Fruit fly (Drosophila melanogaster) whole organism: ENCODE results near the gene akirin.

Experiments used
- CG8478 ChIP-seq: fragments of >200 bp; optimal IDR thresholded peaks from 2 replicates; lab custom pipeline; 2018; ENCODE audit warnings: inconsistent platforms
- usp ChIP-seq: fragments of >200 bp; optimal IDR thresholded peaks from 2 replicates; lab custom pipeline; 2017; ENCODE audit warnings: missing biosample characterization, missing genetic modification characterization, mixed read lengths

DNA sequence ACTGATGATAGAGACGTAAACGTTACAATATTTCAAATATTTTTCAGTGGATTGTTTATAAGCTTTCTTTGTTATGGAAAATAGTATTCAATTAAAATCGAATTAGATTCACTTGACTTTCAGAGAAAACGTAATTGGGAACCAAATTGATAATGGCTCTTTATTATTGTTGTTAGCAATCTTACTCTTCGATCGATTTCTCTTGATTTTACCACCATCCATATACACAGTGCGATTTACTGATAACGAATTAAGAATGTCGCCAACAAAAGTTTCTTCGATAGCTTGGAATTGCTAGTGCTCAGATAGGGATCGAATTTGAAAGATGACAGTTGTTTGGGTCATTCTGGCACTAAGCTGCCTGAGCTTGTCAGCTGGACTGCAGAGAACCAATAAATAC lies 30.1 kb downstream of the akirin start, which contains the start of gene CG18417:
- TF ChIP-seq usp (no peak), CG8478 (lab: Kevin White, UChicago) (no peak)
